Fruit fly (Drosophila melanogaster) Kc167 (cell line): Measurements from ENCODE around the gene IntS11.

ENCODE experiments used
- Sin3A ChIP-seq: fragments of >200 bp; optimal IDR thresholded peaks from 2 replicates; lab custom pipeline; 2018; ENCODE audit warnings: missing external identifiers
- psq ChIP-seq: fragments of >200 bp; optimal IDR thresholded peaks from 2 replicates; lab custom pipeline; 2017; ENCODE audit warnings: missing external identifiers

DNA sequence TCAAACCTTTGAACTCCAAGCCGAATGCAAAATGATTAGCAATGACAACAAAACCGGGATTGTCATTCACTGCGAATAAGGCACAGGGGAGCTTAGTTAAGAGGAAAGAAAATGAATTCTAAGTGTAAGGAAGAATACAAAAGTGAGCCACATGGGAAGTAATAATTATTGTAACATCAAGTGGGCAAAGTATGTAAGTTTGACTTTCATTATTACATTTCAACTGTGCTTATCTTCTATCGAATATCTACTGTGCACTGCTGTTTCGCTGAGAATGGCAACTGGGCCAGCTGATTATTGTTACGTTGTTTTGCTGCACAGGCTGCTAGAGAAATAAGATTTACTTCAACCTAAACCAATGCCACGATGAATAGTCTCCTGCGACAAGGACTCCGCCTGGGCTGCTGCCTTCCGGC lies 8.5 kb upstream of the IntS11 start, which contains the start of the genes CG7601 and CIA30:
- TF ChIP-seq psq (lab: Kevin White, UChicago) = no peak
- TF ChIP-seq Sin3A (lab: Kevin White, UChicago) = no peak
